Fruit fly (Drosophila melanogaster): ENCODE measurements around the gene CG7691.

Gene CG7691

dm6 chr3R:18583881-18584545, 24.3 kb downstream of the CG7691 start (continued):
- TF ChIP-seq CG18619 (GFP tag; optimal IDR thresholded peaks at IDR 0.05) (peak; percentile 97), Lim3 (GFP tag; IDR thresholded peaks at IDR 0.05) (peak; percentile 67), CG13123 (GFP tag; optimal IDR thresholded peaks at IDR 0.05) (peak; percentile 96), lmd (GFP tag; IDR thresholded peaks at IDR 0.05) (peak; percentile 96), CG9437 (GFP tag; optimal IDR thresholded peaks at IDR 0.05) (peak; percentile 93), CG2712 (tag; optimal IDR thresholded peaks at IDR 0.05) (peak; percentile 98), hb (GFP tag; IDR thresholded peaks at IDR 0.05; ENCODE audit: partially characterized antibody) (no peak), corto (GFP tag; optimal IDR thresholded peaks at IDR 0.05) (peak; percentile 27), bbx (GFP tag; IDR thresholded peaks at IDR 0.05; ENCODE audit: partially characterized antibody) (peak; percentile 34; the same call in 1 of the 2 replicates), Lhr (GFP tag; optimal IDR thresholded peaks at IDR 0.05) (peak; percentile 97), D19B (GFP tag; optimal IDR thresholded peaks at IDR 0.05) (peak; percentile 90), Bgb (GFP tag; IDR thresholded peaks at IDR 0.05; ENCODE audit: partially characterized antibody) (peak; percentile 39; the same call in 1 of the 2 replicates), twi (tag; optimal IDR thresholded peaks at IDR 0.05) (peak; percentile 94), tgo (GFP tag; IDR thresholded peaks at IDR 0.05) (peak; percentile 96), E2f2 (GFP tag; IDR thresholded peaks at IDR 0.05) (peak; percentile 84), CG7556 (GFP tag; optimal IDR thresholded peaks at IDR 0.05) (peak; percentile 97), CG8388 (GFP tag; optimal IDR thresholded peaks at IDR 0.05) (peak; percentile 95), HmgD (GFP tag; optimal IDR thresholded peaks at IDR 0.05) (peak; percentile 94), PHDP (tag; optimal IDR thresholded peaks at IDR 0.05) (peak; percentile 97), CG17912 (GFP tag; optimal IDR thresholded peaks at IDR 0.05) (peak; percentile 91), CG10366 (GFP tag; IDR thresholded peaks at IDR 0.05) (peak; percentile 91), CG1024 (GFP tag; IDR thresholded peaks at IDR 0.05) (peak; percentile 88), cad (GFP tag; optimal IDR thresholded peaks at IDR 0.05) (no peak), trem (tag; optimal IDR thresholded peaks at IDR 0.05) (peak; percentile 95), CG30403 (GFP tag; optimal IDR thresholded peaks at IDR 0.05) (peak; percentile 98), Adf1 (GFP tag; IDR thresholded peaks at IDR 0.05) (peak; percentile 95), pzg (GFP tag; optimal IDR thresholded peaks at IDR 0.05) (peak; percentile 16)

- TF ChIP-seq cg (GFP tag; optimal IDR thresholded peaks at IDR 0.05), result peak; percentile 62
- no peak for TF ChIP-seq CG8478 (optimal IDR thresholded peaks at IDR 0.05)
- 0 out of 2 replicates have a peak, but pooled peaks have one; percentile 38 for TF ChIP-seq sna (GFP tag; IDR thresholded peaks at IDR 0.05; ENCODE audit: partially characterized antibody)
- TF ChIP-seq Trl (optimal IDR thresholded peaks at IDR 0.05), result peak; percentile 66 to 75
- TF ChIP-seq Trl (GFP tag; optimal IDR thresholded peaks at IDR 0.05), result no peak
Observed at dm6 chr3R:18584546-18584935, 24.9 kb downstream of the CG7691 start.

dm6 chr3R:18585259-18585858, 25.7 kb downstream of the CG7691 start:
- TF ChIP-seq ssp (GFP tag; IDR thresholded peaks at IDR 0.05), result no peak
- TF ChIP-seq Mes4 (GFP tag; optimal IDR thresholded peaks at IDR 0.05), result peak; percentile 3
- peak; percentile 100 for TF ChIP-seq CG3163 (GFP tag; optimal IDR thresholded peaks at IDR 0.05)
- 0 out of 2 replicates have a peak, but pooled peaks have one; percentile 24 for TF ChIP-seq Atf6 (GFP tag; IDR thresholded peaks at IDR 0.05)
- TF ChIP-seq Sox102F (GFP tag; optimal IDR thresholded peaks at IDR 0.05), result peak; percentile 24
- peak; percentile 82 for TF ChIP-seq sd (tag; optimal IDR thresholded peaks at IDR 0.05)
- TF ChIP-seq CG7928 (GFP tag; optimal IDR thresholded peaks at IDR 0.05), result no peak
- peak; percentile 16 for TF ChIP-seq CG5245 (GFP tag; optimal IDR thresholded peaks at IDR 0.05)
- TF ChIP-seq CG4328 (GFP tag; optimal IDR thresholded peaks at IDR 0.05), result no peak
- peak; percentile 52 for TF ChIP-seq CG7987 (GFP tag; optimal IDR thresholded peaks at IDR 0.05)
- TF ChIP-seq chn (GFP tag; optimal IDR thresholded peaks at IDR 0.05), result no peak
- no peak for TF ChIP-seq Eip74EF (GFP tag; optimal IDR thresholded peaks at IDR 0.05)
- TF ChIP-seq Fer1 (GFP tag; optimal IDR thresholded peaks at IDR 0.05), result no peak
- TF ChIP-seq NC2α (GFP tag; optimal IDR thresholded peaks at IDR 0.05), result no peak
- peak; percentile 47 for TF ChIP-seq Drgx (GFP tag; IDR thresholded peaks at IDR 0.05)
- peak; percentile 12 for TF ChIP-seq Nf-YB (GFP tag; optimal IDR thresholded peaks at IDR 0.05)
- TF ChIP-seq tx (GFP tag; optimal IDR thresholded peaks at IDR 0.05), result no peak

Measured in whole organism, embryonic.